Fruit fly (Drosophila melanogaster) whole organism, embryonic: Measurements from ENCODE around the gene Idi.

Experiments used
- ATbp ChIP-seq: fragments of 200-800 bp; sonication (Bioruptor generic); optimal IDR thresholded peaks from 2 replicates; lab custom pipeline; 2017; ENCODE audit warnings: missing biosample characterization, mild to moderate bottlenecking, missing genetic modification characterization, missing genetic modification reagents
- BtbVII ChIP-seq: fragments of 200-800 bp; sonication (Bioruptor generic); optimal IDR thresholded peaks from 3 replicates; lab custom pipeline; 2017; ENCODE audit warnings: missing biosample characterization, mild to moderate bottlenecking, missing genetic modification characterization
- CG10267 ChIP-seq: fragments of 200-800 bp; sonication (Bioruptor generic); optimal IDR thresholded peaks from 2 replicates; lab custom pipeline; 2018; ENCODE audit warnings: missing biosample characterization, mild to moderate bottlenecking, missing genetic modification characterization, moderate library complexity
- CG11085 ChIP-seq: fragments of 200-800 bp; sonication (Bioruptor generic); IDR thresholded peaks from 2 replicates; pipeline ENCODE4 v1.3.6; 2022; ENCODE audit warnings: missing biosample characterization, missing genetic modification characterization
- CG11723 ChIP-seq: fragments of 200-800 bp; sonication (Bioruptor generic); optimal IDR thresholded peaks from 2 replicates; lab custom pipeline; 2017; ENCODE audit warnings: missing biosample characterization, mild to moderate bottlenecking, missing genetic modification characterization
- CG12659 ChIP-seq: fragments of 200-800 bp; sonication (Bioruptor generic); optimal IDR thresholded peaks from 3 replicates; lab custom pipeline; 2017; ENCODE audit warnings: mild to moderate bottlenecking, missing biosample characterization, missing genetic modification reagents, missing genetic modification characterization
- CG13296 ChIP-seq: fragments of 200-800 bp; sonication (Bioruptor generic); optimal IDR thresholded peaks from 3 replicates; lab custom pipeline; 2018; ENCODE audit warnings: missing biosample characterization, mild to moderate bottlenecking, missing genetic modification characterization
- CG15269 ChIP-seq: fragments of 200-800 bp; sonication (Bioruptor generic); optimal IDR thresholded peaks from 2 replicates; lab custom pipeline; 2018; ENCODE audit warnings: missing biosample characterization, mild to moderate bottlenecking, missing genetic modification characterization, moderate library complexity
- CG15514 ChIP-seq: fragments of 200-800 bp; sonication (Bioruptor generic); optimal IDR thresholded peaks from 3 replicates; lab custom pipeline; 2017; ENCODE audit warnings: missing biosample characterization, missing genetic modification characterization, mild to moderate bottlenecking, moderate library complexity, missing genetic modification reagents
- CG1647 ChIP-seq: fragments of 200-800 bp; sonication (Bioruptor generic); optimal IDR thresholded peaks from 3 replicates; lab custom pipeline; 2016; ENCODE audit warnings: missing biosample characterization, missing genetic modification characterization
- CG17361 ChIP-seq: fragments of 200-800 bp; sonication (Bioruptor generic); IDR thresholded peaks from 3 replicates; pipeline ENCODE4 v1.3.6; 2022; ENCODE audit warnings: missing biosample characterization, missing genetic modification characterization
- CG2678 ChIP-seq: fragments of 200-800 bp; sonication (Bioruptor generic); optimal IDR thresholded peaks from 3 replicates; lab custom pipeline; 2019; ENCODE audit warnings: missing biosample characterization, mild to moderate bottlenecking, missing genetic modification characterization, moderate library complexity
- CG30020 ChIP-seq: fragments of 200-800 bp; optimal IDR thresholded peaks from 2 replicates; lab custom pipeline; 2019; ENCODE audit warnings: missing biosample characterization, mild to moderate bottlenecking, missing genetic modification characterization, moderate library complexity
- CG32772 ChIP-seq: fragments of 200-800 bp; sonication (Bioruptor generic); IDR thresholded peaks from 2 replicates; pipeline ENCODE4 v1.3.6; 2022; ENCODE audit warnings: missing biosample characterization, missing genetic modification characterization
- CG3847 ChIP-seq: fragments of 200-800 bp; sonication (Bioruptor generic); IDR thresholded peaks from 2 replicates; pipeline ENCODE4 v1.3.6; 2022; ENCODE audit warnings: missing biosample characterization, missing genetic modification characterization
- CG5245 ChIP-seq: fragments of 200-800 bp; sonication (Bioruptor generic); optimal IDR thresholded peaks from 3 replicates; lab custom pipeline; 2016; ENCODE audit warnings: missing biosample characterization, missing genetic modification characterization
- CG7372 ChIP-seq: fragments of 200-800 bp; sonication (Bioruptor generic); IDR thresholded peaks from 2 replicates; pipeline ENCODE4 v1.3.6; 2022; ENCODE audit warnings: missing biosample characterization, missing genetic modification characterization
- CG7839 ChIP-seq: fragments of 200-800 bp; sonication (Bioruptor generic); optimal IDR thresholded peaks from 3 replicates; lab custom pipeline; 2018; ENCODE audit warnings: missing biosample characterization, mild to moderate bottlenecking, missing genetic modification characterization, moderate library complexity
- ERR ChIP-seq: fragments of 200-800 bp; sonication (Bioruptor generic); optimal IDR thresholded peaks from 2 replicates; lab custom pipeline; 2016; ENCODE audit warnings: missing biosample characterization, missing genetic modification characterization
- Ets97D ChIP-seq: fragments of 200-800 bp; sonication (Bioruptor generic); optimal IDR thresholded peaks from 3 replicates; lab custom pipeline; 2016; ENCODE audit warnings: missing biosample characterization, missing genetic modification characterization
- Fer1 ChIP-seq: fragments of 200-800 bp; sonication (Bioruptor generic); optimal IDR thresholded peaks from 2 replicates; lab custom pipeline; 2017; ENCODE audit warnings: missing biosample characterization, mild to moderate bottlenecking, missing genetic modification characterization
- HmgD ChIP-seq: fragments of 200-800 bp; sonication (Bioruptor generic); optimal IDR thresholded peaks from 3 replicates; lab custom pipeline; 2016; ENCODE audit warnings: missing biosample characterization, missing genetic modification characterization
- Hsf ChIP-seq: fragments of 200-800 bp; sonication (Bioruptor generic); optimal IDR thresholded peaks from 3 replicates; lab custom pipeline; 2016; ENCODE audit warnings: missing biosample characterization, missing genetic modification characterization
- Rfx ChIP-seq: fragments of 200-800 bp; sonication (Bioruptor generic); IDR thresholded peaks from 2 replicates; pipeline ENCODE4 v1.3.6; 2022; ENCODE audit warnings: missing biosample characterization, missing genetic modification characterization
- Side ChIP-seq: fragments of 200-800 bp; sonication (Bioruptor generic); optimal IDR thresholded peaks from 2 replicates; lab custom pipeline; 2016; ENCODE audit warnings: missing biosample characterization, missing genetic modification characterization
- Ssrp ChIP-seq: fragments of 200-800 bp; sonication (Bioruptor generic); optimal IDR thresholded peaks from 2 replicates; lab custom pipeline; 2018; ENCODE audit warnings: missing biosample characterization, mild to moderate bottlenecking, missing genetic modification characterization, moderate library complexity
- YL-1 ChIP-seq: fragments of 200-800 bp; sonication (Bioruptor generic); optimal IDR thresholded peaks from 3 replicates; lab custom pipeline; 2017; ENCODE audit warnings: missing biosample characterization, mild to moderate bottlenecking, missing genetic modification characterization
- ash1 ChIP-seq: fragments of 200-800 bp; sonication (Bioruptor generic); optimal IDR thresholded peaks from 2 replicates; lab custom pipeline; 2018; ENCODE audit warnings: missing biosample characterization, mild to moderate bottlenecking, missing genetic modification characterization
- caup ChIP-seq: fragments of 200-800 bp; sonication (Bioruptor generic); optimal IDR thresholded peaks from 3 replicates; lab custom pipeline; 2017; ENCODE audit warnings: missing biosample characterization, mild to moderate bottlenecking, missing genetic modification characterization, moderate library complexity; ENCODE audit not compliant: severe bottlenecking
- chif ChIP-seq, 2 experiments: fragments of 200-800 bp; sonication (Bioruptor generic); optimal IDR thresholded peaks; 3 replicates each; lab custom pipeline; 2016; ENCODE audit warnings: missing biosample characterization in 2 of 2, missing genetic modification characterization in 2 of 2
- chn ChIP-seq: fragments of 200-800 bp; sonication (Bioruptor generic); optimal IDR thresholded peaks from 2 replicates; lab custom pipeline; 2016; ENCODE audit warnings: missing biosample characterization, missing genetic modification characterization
- dpn ChIP-seq, 2 experiments: fragments of 200-800 bp; sonication (Bioruptor generic); optimal IDR thresholded peaks; 3 replicates each; lab custom pipeline; 2016; ENCODE audit warnings: missing biosample characterization in 2 of 2, missing genetic modification characterization in 2 of 2
- ems ChIP-seq: fragments of 200-800 bp; sonication (Bioruptor generic); optimal IDR thresholded peaks from 3 replicates; lab custom pipeline; 2016; ENCODE audit warnings: missing biosample characterization, missing genetic modification characterization
- jigr1 ChIP-seq: fragments of 200-800 bp; sonication (Bioruptor generic); IDR thresholded peaks from 3 replicates; pipeline ENCODE4 v1.3.6; 2022; ENCODE audit warnings: missing biosample characterization, missing genetic modification characterization
- klu ChIP-seq: fragments of 200-800 bp; sonication (Bioruptor generic); IDR thresholded peaks from 2 replicates; pipeline ENCODE4 v1.3.6; 2022; ENCODE audit warnings: missing biosample characterization, missing genetic modification characterization
- lab ChIP-seq: fragments of 200-800 bp; sonication (Bioruptor generic); optimal IDR thresholded peaks from 3 replicates; lab custom pipeline; 2017; ENCODE audit warnings: missing biosample characterization, missing genetic modification characterization, mild to moderate bottlenecking, moderate library complexity, missing genetic modification reagents
- mirr ChIP-seq: fragments of 200-800 bp; sonication (Bioruptor generic); optimal IDR thresholded peaks from 3 replicates; lab custom pipeline; 2018; ENCODE audit warnings: missing biosample characterization, mild to moderate bottlenecking, missing genetic modification characterization
- mld ChIP-seq: fragments of 200-800 bp; sonication (Bioruptor generic); IDR thresholded peaks from 3 replicates; pipeline ENCODE4 v1.3.6; 2022; ENCODE audit warnings: missing biosample characterization, missing genetic modification characterization; ENCODE audit not compliant: partially characterized antibody
- nerfin-2 ChIP-seq: fragments of 200-800 bp; sonication (Bioruptor generic); IDR thresholded peaks from 2 replicates; pipeline ENCODE4 v1.3.6; 2022; ENCODE audit warnings: missing biosample characterization, missing genetic modification characterization; ENCODE audit not compliant: partially characterized antibody
- nom ChIP-seq: fragments of 200-800 bp; sonication (Bioruptor generic); optimal IDR thresholded peaks from 2 replicates; lab custom pipeline; 2017; ENCODE audit warnings: missing biosample characterization, missing genetic modification characterization, mild to moderate bottlenecking, moderate library complexity, missing genetic modification reagents
- oc ChIP-seq: fragments of 200-800 bp; sonication (Bioruptor generic); optimal IDR thresholded peaks from 2 replicates; lab custom pipeline; 2018; ENCODE audit warnings: missing biosample characterization, mild to moderate bottlenecking, missing genetic modification characterization, moderate library complexity
- pb ChIP-seq: fragments of 200-800 bp; sonication (Bioruptor generic); optimal IDR thresholded peaks from 3 replicates; lab custom pipeline; 2016; ENCODE audit warnings: missing biosample characterization, missing genetic modification characterization
- rib ChIP-seq: fragments of 200-800 bp; sonication (Bioruptor generic); IDR thresholded peaks from 2 replicates; pipeline ENCODE4 v1.3.6; 2022; ENCODE audit warnings: missing biosample characterization, missing genetic modification characterization
- slbo ChIP-seq: fragments of 200-800 bp; sonication (Bioruptor generic); IDR thresholded peaks from 2 replicates; pipeline ENCODE4 v1.3.6; 2022; ENCODE audit warnings: missing biosample characterization, missing genetic modification characterization
- sna ChIP-seq: fragments of 200-800 bp; sonication (Bioruptor generic); IDR thresholded peaks from 2 replicates; pipeline ENCODE4 v1.3.6; 2022; ENCODE audit warnings: missing biosample characterization, missing genetic modification characterization; ENCODE audit not compliant: partially characterized antibody
- sob ChIP-seq: fragments of 200-800 bp; sonication (Bioruptor generic); IDR thresholded peaks from 2 replicates; pipeline ENCODE4 v1.3.6; 2022; ENCODE audit warnings: missing biosample characterization, missing genetic modification characterization
- sqz ChIP-seq: fragments of 200-800 bp; sonication (Bioruptor generic); optimal IDR thresholded peaks from 3 replicates; lab custom pipeline; 2018; ENCODE audit warnings: missing biosample characterization, mild to moderate bottlenecking, missing genetic modification characterization
- ttk ChIP-seq: fragments of 200-800 bp; sonication (Bioruptor generic); IDR thresholded peaks from 2 replicates; pipeline ENCODE4 v2.1.2; 2022; ENCODE audit warnings: missing biosample characterization, missing genetic modification characterization
- tx ChIP-seq: fragments of 200-800 bp; sonication (Bioruptor generic); optimal IDR thresholded peaks from 2 replicates; lab custom pipeline; 2016; ENCODE audit warnings: missing biosample characterization, missing genetic modification characterization
- zfh1 ChIP-seq: fragments of 200-800 bp; sonication (Bioruptor generic); IDR thresholded peaks from 3 replicates; pipeline ENCODE4 v1.3.6; 2022; ENCODE audit warnings: missing biosample characterization, missing genetic modification characterization

Gene Idi

dm6 chr3R:21268873-21269272 lies 1.1 kb upstream of the Idi start, which contains the start of gene Rab1:
Gene Rab1, minus strand, starts transcription at chr3R:21269060.
- no peak for TF ChIP-seq sna
- no peak for TF ChIP-seq sqz
- no peak for TF ChIP-seq zfh1 (GFP tag; lab: Robert Waterston, UW)
- TF ChIP-seq CG10267 (tag; lab: Kevin White, UChicago): peak; percentile 92
- peak; percentile 46 for TF ChIP-seq klu (GFP tag; lab: Robert Waterston, UW)
- peak; percentile 5 to 15 for TF ChIP-seq chif (GFP tag; optimal IDR thresholded peaks at IDR 0.05; lab: Kevin White, UChicago)
- peak; percentile 18 for TF ChIP-seq HmgD (GFP tag; lab: Kevin White, UChicago)
- no peak for TF ChIP-seq CG7372 (GFP tag; lab: Robert Waterston, UW)
- peak; percentile 47 for TF ChIP-seq Hsf
- peak; percentile 27; the same call in 1 of the 2 replicates for TF ChIP-seq ttk
- peak; percentile 16 for TF ChIP-seq CG7839 (tag; lab: Kevin White, UChicago)
- peak; percentile 62 for TF ChIP-seq CG12659
- peak; percentile 29 to 33 for TF ChIP-seq dpn (GFP tag; optimal IDR thresholded peaks at IDR 0.05; lab: Kevin White, UChicago)
- peak; percentile 60 for TF ChIP-seq oc (tag; lab: Kevin White, UChicago)
- TF ChIP-seq sob: peak; percentile 73
- TF ChIP-seq mld: no peak
- TF ChIP-seq CG30020 (tag; lab: Kevin White, UChicago): peak; percentile 1
- no peak for TF ChIP-seq jigr1
- TF ChIP-seq CG15269: peak; percentile 14
- peak; percentile 11 for TF ChIP-seq Ssrp (tag; lab: Kevin White, UChicago)
- no peak for TF ChIP-seq CG5245 (GFP tag; lab: Kevin White, UChicago)
- peak; percentile 2 for TF ChIP-seq tx (GFP tag; lab: Kevin White, UChicago)
- peak; percentile 65 for TF ChIP-seq CG3847 (GFP tag; lab: Robert Waterston, UW)
- peak; percentile 25 for TF ChIP-seq CG13296
- peak; percentile 28 for TF ChIP-seq Fer1 (GFP tag; lab: Kevin White, UChicago)
- TF ChIP-seq Rfx: peak; percentile 70
- peak; percentile 51 for TF ChIP-seq mirr (GFP tag; lab: Kevin White, UChicago)
- TF ChIP-seq caup (GFP tag; lab: Kevin White, UChicago): peak; percentile 70
- peak; percentile 66 for TF ChIP-seq slbo (GFP tag; lab: Robert Waterston, UW)
- TF ChIP-seq nerfin-2: no peak
- TF ChIP-seq CG15514 (GFP tag; lab: Kevin White, UChicago): peak; percentile 98
- peak; percentile 12; the same call in 1 of the 3 replicates for TF ChIP-seq CG17361 (GFP tag; lab: Robert Waterston, UW)
- TF ChIP-seq Side (GFP tag; lab: Kevin White, UChicago): peak; percentile 64
- TF ChIP-seq ATbp (GFP tag; lab: Kevin White, UChicago): no peak
- peak; percentile 63 for TF ChIP-seq Ets97D (GFP tag; lab: Kevin White, UChicago)
- TF ChIP-seq chn: peak; percentile 34
- peak; percentile 30 for TF ChIP-seq CG1647 (GFP tag; lab: Kevin White, UChicago)
- peak; percentile 28 for TF ChIP-seq ash1 (GFP tag; lab: Kevin White, UChicago)
- TF ChIP-seq BtbVII: peak; percentile 56
- peak; percentile 29 for TF ChIP-seq nom (GFP tag; lab: Kevin White, UChicago)
- TF ChIP-seq ERR (GFP tag; lab: Kevin White, UChicago): peak; percentile 41
- peak; percentile 42; the same call in 1 of the 2 replicates for TF ChIP-seq rib
- TF ChIP-seq ems (GFP tag; lab: Kevin White, UChicago): peak; percentile 19
- peak; percentile 50 for TF ChIP-seq lab
- TF ChIP-seq CG11723 (GFP tag; lab: Kevin White, UChicago): peak; percentile 19
- 0 out of 2 replicates have a peak, but pooled peaks have one; percentile 26 for TF ChIP-seq CG11085 (GFP tag; lab: Robert Waterston, UW)
- TF ChIP-seq CG32772 (GFP tag; lab: Robert Waterston, UW): no peak
- peak; percentile 39 for TF ChIP-seq pb (GFP tag; lab: Kevin White, UChicago)
- peak; percentile 41 for TF ChIP-seq CG2678 (tag; lab: Kevin White, UChicago)
- peak; percentile 91 for TF ChIP-seq YL-1 (GFP tag; lab: Kevin White, UChicago)
